Fruit fly (Drosophila melanogaster) whole organism, prepupa: Measurements from ENCODE around the gene dally.

Experiments
- CG10631 ChIP-seq: fragments of 200-800 bp; sonication (Bioruptor generic); optimal IDR thresholded peaks from 2 replicates; lab custom pipeline; 2016; ENCODE audit warnings: missing biosample characterization, missing genetic modification characterization
- CG10669 ChIP-seq: fragments of 200-800 bp; sonication (Bioruptor generic); optimal IDR thresholded peaks from 3 replicates; lab custom pipeline; 2018; ENCODE audit warnings: missing biosample characterization, mild to moderate bottlenecking, missing genetic modification characterization, moderate library complexity
- CG11294 ChIP-seq: fragments of 200-800 bp; sonication (Bioruptor generic); IDR thresholded peaks from 2 replicates; pipeline ENCODE4 v1.3.6; 2022; ENCODE audit warnings: missing biosample characterization, missing genetic modification characterization
- CG11902 ChIP-seq: fragments of 200-800 bp; sonication (Bioruptor generic); optimal IDR thresholded peaks from 3 replicates; lab custom pipeline; 2016; ENCODE audit warnings: missing biosample characterization, missing genetic modification characterization
- CG1621 ChIP-seq: fragments of 200-800 bp; sonication (Bioruptor generic); optimal IDR thresholded peaks from 3 replicates; lab custom pipeline; 2018; ENCODE audit warnings: missing biosample characterization, mild to moderate bottlenecking, missing genetic modification characterization
- CG16779 ChIP-seq: fragments of 200-800 bp; sonication (Bioruptor generic); optimal IDR thresholded peaks from 3 replicates; lab custom pipeline; 2017; ENCODE audit warnings: missing biosample characterization, mild to moderate bottlenecking, missing genetic modification characterization
- CG3032 ChIP-seq: fragments of 200-800 bp; optimal IDR thresholded peaks from 2 replicates; lab custom pipeline; 2019; ENCODE audit warnings: missing biosample characterization, mild to moderate bottlenecking, missing genetic modification characterization, moderate library complexity
- CG32006 ChIP-seq: fragments of 200-800 bp; sonication (Bioruptor generic); optimal IDR thresholded peaks from 3 replicates; lab custom pipeline; 2017; ENCODE audit warnings: missing biosample characterization, mild to moderate bottlenecking, missing genetic modification characterization
- CG34406 ChIP-seq: fragments of 200-800 bp; sonication (Bioruptor generic); optimal IDR thresholded peaks from 3 replicates; lab custom pipeline; 2016; ENCODE audit warnings: missing biosample characterization, missing genetic modification characterization
- CG3919 ChIP-seq: fragments of 200-800 bp; sonication (Bioruptor generic); optimal IDR thresholded peaks from 3 replicates; lab custom pipeline; 2016; ENCODE audit warnings: missing biosample characterization, missing genetic modification characterization
- CG4318 ChIP-seq: fragments of 200-800 bp; sonication (Bioruptor generic); optimal IDR thresholded peaks from 3 replicates; lab custom pipeline; 2017; ENCODE audit warnings: missing biosample characterization, mild to moderate bottlenecking, missing genetic modification characterization
- CG6163 ChIP-seq: fragments of 200-800 bp; sonication (Bioruptor generic); IDR thresholded peaks from 3 replicates; pipeline ENCODE4 v1.3.6; 2022; ENCODE audit warnings: missing biosample characterization, missing genetic modification characterization
- CG6276 ChIP-seq: fragments of 200-800 bp; sonication (Bioruptor generic); optimal IDR thresholded peaks from 2 replicates; lab custom pipeline; 2017; ENCODE audit warnings: missing biosample characterization, mild to moderate bottlenecking, missing genetic modification characterization
- CG6792 ChIP-seq: fragments of 200-800 bp; sonication (Bioruptor generic); optimal IDR thresholded peaks from 3 replicates; lab custom pipeline; 2016; ENCODE audit warnings: missing biosample characterization, missing genetic modification characterization
- CG6808 ChIP-seq: fragments of 200-800 bp; sonication (Bioruptor generic); optimal IDR thresholded peaks from 3 replicates; lab custom pipeline; 2017; ENCODE audit warnings: missing biosample characterization, missing genetic modification characterization, mild to moderate bottlenecking, moderate library complexity, missing genetic modification reagents
- CG6854 ChIP-seq: fragments of 200-800 bp; sonication (Bioruptor generic); optimal IDR thresholded peaks from 2 replicates; lab custom pipeline; 2017; ENCODE audit warnings: missing biosample characterization, mild to moderate bottlenecking, missing genetic modification characterization
- CG7368 ChIP-seq: fragments of 200-800 bp; sonication (Bioruptor generic); optimal IDR thresholded peaks from 3 replicates; lab custom pipeline; 2016; ENCODE audit warnings: missing biosample characterization, missing genetic modification characterization
- CG8119 ChIP-seq: fragments of 200-800 bp; sonication (Bioruptor generic); IDR thresholded peaks from 3 replicates; pipeline ENCODE4 v1.3.6; 2022; ENCODE audit warnings: missing biosample characterization, missing genetic modification characterization
- CG8319 ChIP-seq: fragments of 200-800 bp; sonication (Bioruptor generic); optimal IDR thresholded peaks from 3 replicates; lab custom pipeline; 2016; ENCODE audit warnings: missing biosample characterization, missing genetic modification characterization
- CG9139 ChIP-seq: fragments of 200-800 bp; sonication (Bioruptor generic); optimal IDR thresholded peaks from 3 replicates; lab custom pipeline; 2017; ENCODE audit warnings: missing biosample characterization, mild to moderate bottlenecking, missing genetic modification characterization
- Eip78C ChIP-seq: fragments of 200-800 bp; sonication (Bioruptor generic); peaks from one replicate; lab custom pipeline; 2016; ENCODE audit warnings: missing biosample characterization, missing genetic modification characterization
- Eip93F ChIP-seq: fragments of 200-800 bp; sonication (Bioruptor generic); optimal IDR thresholded peaks from 2 replicates; lab custom pipeline; 2016; ENCODE audit warnings: missing biosample characterization, mild to moderate bottlenecking, missing genetic modification characterization
- Ets21C ChIP-seq: fragments of 200-800 bp; sonication (Bioruptor generic); optimal IDR thresholded peaks from 3 replicates; lab custom pipeline; 2016; ENCODE audit warnings: missing biosample characterization, missing genetic modification characterization
- Ets96B ChIP-seq: fragments of 200-800 bp; optimal IDR thresholded peaks from 2 replicates; lab custom pipeline; 2019; ENCODE audit warnings: missing biosample characterization, mild to moderate bottlenecking, missing genetic modification characterization, moderate library complexity
- Gug ChIP-seq: fragments of 200-800 bp; sonication (Bioruptor generic); IDR thresholded peaks from 2 replicates; pipeline ENCODE4 v1.3.6; 2022; ENCODE audit warnings: missing biosample characterization, missing genetic modification characterization
- Hr38 ChIP-seq: sonication (Bioruptor generic); optimal IDR thresholded peaks from 2 replicates; lab custom pipeline; 2016; ENCODE audit warnings: missing biosample characterization, missing genetic modification characterization
- Lpt ChIP-seq: fragments of 200-800 bp; sonication (Bioruptor generic); optimal IDR thresholded peaks from 3 replicates; lab custom pipeline; 2016; ENCODE audit warnings: missing biosample characterization, missing genetic modification characterization
- Met ChIP-seq: fragments of 200-800 bp; sonication (Bioruptor generic); optimal IDR thresholded peaks from 3 replicates; lab custom pipeline; 2016; ENCODE audit warnings: missing biosample characterization, missing genetic modification characterization
- OdsH ChIP-seq: fragments of 200-800 bp; sonication (Bioruptor generic); optimal IDR thresholded peaks from 3 replicates; lab custom pipeline; 2016; ENCODE audit warnings: missing biosample characterization, missing genetic modification characterization
- Smox ChIP-seq: fragments of 200-800 bp; sonication (Bioruptor generic); optimal IDR thresholded peaks from 3 replicates; lab custom pipeline; 2016; ENCODE audit warnings: missing biosample characterization, missing genetic modification characterization
- Sox14 ChIP-seq: fragments of 200-800 bp; sonication (Bioruptor generic); optimal IDR thresholded peaks from 3 replicates; lab custom pipeline; 2016; ENCODE audit warnings: missing biosample characterization, missing genetic modification characterization
- Sox15 ChIP-seq: fragments of 200-800 bp; sonication (Bioruptor generic); optimal IDR thresholded peaks from 3 replicates; lab custom pipeline; 2016; ENCODE audit warnings: missing biosample characterization, missing genetic modification characterization
- achi ChIP-seq: fragments of 200-800 bp; sonication (Bioruptor generic); optimal IDR thresholded peaks from 3 replicates; lab custom pipeline; 2016; ENCODE audit warnings: missing biosample characterization, missing genetic modification characterization
- acj6 ChIP-seq: fragments of 200-800 bp; sonication (Bioruptor generic); optimal IDR thresholded peaks from 3 replicates; lab custom pipeline; 2016; ENCODE audit warnings: missing biosample characterization, missing genetic modification characterization
- dac ChIP-seq: fragments of 200-800 bp; sonication (Bioruptor generic); optimal IDR thresholded peaks from 2 replicates; lab custom pipeline; 2017; ENCODE audit warnings: missing biosample characterization, mild to moderate bottlenecking, missing genetic modification characterization
- eg ChIP-seq: fragments of 200-800 bp; sonication (Bioruptor generic); IDR thresholded peaks from 3 replicates; pipeline ENCODE4 v1.3.6; 2022; ENCODE audit warnings: missing biosample characterization, missing genetic modification characterization
- esn ChIP-seq: fragments of 200-800 bp; sonication (Bioruptor generic); optimal IDR thresholded peaks from 2 replicates; lab custom pipeline; 2016; ENCODE audit warnings: missing biosample characterization, mild to moderate bottlenecking, missing genetic modification characterization, moderate library complexity
- fd59A ChIP-seq: fragments of 200-800 bp; sonication (Bioruptor generic); optimal IDR thresholded peaks from 2 replicates; lab custom pipeline; 2017; ENCODE audit warnings: missing biosample characterization, mild to moderate bottlenecking, missing genetic modification characterization, missing genetic modification reagents
- fd85E ChIP-seq: fragments of 200-800 bp; sonication (Bioruptor generic); optimal IDR thresholded peaks from 3 replicates; lab custom pipeline; 2016; ENCODE audit warnings: missing biosample characterization, missing genetic modification characterization
- fkh ChIP-seq: fragments of 200-800 bp; sonication (Bioruptor generic); optimal IDR thresholded peaks from 3 replicates; lab custom pipeline; 2017; ENCODE audit warnings: missing biosample characterization, mild to moderate bottlenecking, missing genetic modification characterization, moderate library complexity
- net ChIP-seq: fragments of 200-800 bp; sonication (Bioruptor generic); optimal IDR thresholded peaks from 3 replicates; lab custom pipeline; 2016; ENCODE audit warnings: missing biosample characterization, missing genetic modification characterization
- pdm3 ChIP-seq: fragments of 200-800 bp; sonication (Bioruptor generic); optimal IDR thresholded peaks from 3 replicates; lab custom pipeline; 2016; ENCODE audit warnings: missing biosample characterization, missing genetic modification characterization
- salr ChIP-seq, 2 experiments: fragments of 200-800 bp; sonication (Bioruptor generic); optimal IDR thresholded peaks; 3 replicates each; lab custom pipeline; 2016 to 2018; ENCODE audit warnings: missing biosample characterization in 2 of 2, missing genetic modification characterization in 2 of 2, mild to moderate bottlenecking in 1 of 2
- ss ChIP-seq, 2 experiments: fragments of 200-800 bp; sonication (Bioruptor generic); optimal IDR thresholded peaks; 2 replicates in 1 of 2; 3 replicates in 1 of 2; lab custom pipeline; 2017 to 2018; ENCODE audit warnings: mild to moderate bottlenecking in 2 of 2, missing biosample characterization in 2 of 2, missing genetic modification characterization in 2 of 2, moderate library complexity in 1 of 2
- svp ChIP-seq: fragments of 200-800 bp; sonication (Bioruptor generic); peaks from one replicate; lab custom pipeline; 2016; ENCODE audit warnings: missing biosample characterization, missing genetic modification characterization
- topi ChIP-seq: fragments of 200-800 bp; sonication (Bioruptor generic); optimal IDR thresholded peaks from 3 replicates; lab custom pipeline; 2016; ENCODE audit warnings: missing biosample characterization, missing genetic modification characterization

Gene dally

dm6 chr3L:8808244-8808643, 19.1 kb upstream of the dally start, which contains the start of gene CG13308:
Gene CG13308 (plus strand): TSS chr3L:8808544.
- no peak for TF ChIP-seq fd85E (GFP tag; lab: Kevin White, UChicago)
- TF ChIP-seq CG11294 = no peak
- TF ChIP-seq ss (GFP tag; optimal IDR thresholded peaks at IDR 0.05; lab: Kevin White, UChicago) = no peak
- no peak for TF ChIP-seq OdsH (GFP tag; lab: Kevin White, UChicago)
- no peak for TF ChIP-seq fkh
- no peak for TF ChIP-seq CG6163
- no peak for TF ChIP-seq CG3919 (GFP tag; lab: Kevin White, UChicago)
- TF ChIP-seq CG34406 = no peak
- no peak for TF ChIP-seq CG6276 (GFP tag; lab: Kevin White, UChicago)
- TF ChIP-seq Sox14 (GFP tag; lab: Kevin White, UChicago) = no peak
- TF ChIP-seq CG4318 (GFP tag; lab: Kevin White, UChicago) = no peak
- TF ChIP-seq Ets21C (GFP tag; lab: Kevin White, UChicago) = no peak
- no peak for TF ChIP-seq CG8319
- TF ChIP-seq Eip93F (GFP tag; lab: Kevin White, UChicago) = no peak
- TF ChIP-seq CG8119 (GFP tag; lab: Robert Waterston, UW) = no peak
- TF ChIP-seq CG7368 = no peak
- TF ChIP-seq acj6 (GFP tag; lab: Kevin White, UChicago) = no peak
- TF ChIP-seq CG9139 (GFP tag; lab: Kevin White, UChicago) = no peak
- no peak for TF ChIP-seq Eip78C (GFP tag; lab: Kevin White, UChicago)

- TF ChIP-seq salr (GFP tag; optimal IDR thresholded peaks at IDR 0.05; lab: Kevin White, UChicago) (no peak), CG8319 (no peak), fkh (no peak), CG32006 (GFP tag; lab: Kevin White, UChicago) (no peak), CG10669 (GFP tag; lab: Kevin White, UChicago) (no peak)
These were observed 17.2 kb upstream of the dally start, which contains the start of gene CG13309 for dm6 chr3L:8810095-8810494. Gene CG13309 (plus strand): TSS chr3L:8810395.

DNA sequence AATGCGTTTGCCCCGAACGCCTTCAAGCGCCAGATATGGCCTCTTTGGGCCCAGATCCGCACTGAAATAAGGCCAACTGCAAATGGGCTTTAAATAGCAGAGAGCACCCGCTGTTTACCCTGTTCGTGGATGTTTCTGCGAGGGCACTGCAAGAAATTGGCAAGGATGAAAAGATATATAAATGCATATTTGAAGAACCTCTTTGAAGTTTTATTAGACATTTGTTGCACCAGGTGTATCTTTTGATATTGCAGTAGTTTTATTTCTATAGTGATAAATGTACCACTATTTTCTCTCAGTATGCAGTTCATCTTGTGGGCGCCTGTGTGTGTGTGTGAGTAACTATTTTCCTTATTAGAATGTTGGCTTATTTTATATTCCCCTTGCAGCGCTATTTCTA, 13.8 kb upstream of the dally start:
- peak; percentile 68 for TF ChIP-seq CG32006 (GFP tag; lab: Kevin White, UChicago)
- TF ChIP-seq CG6808 (GFP tag; lab: Kevin White, UChicago) = peak; percentile 41
- peak; percentile 41 for TF ChIP-seq CG8319
- TF ChIP-seq CG11294 = peak; percentile 78
- peak; percentile 13 for TF ChIP-seq CG9139 (GFP tag; lab: Kevin White, UChicago)
- no peak for TF ChIP-seq fd85E (GFP tag; lab: Kevin White, UChicago)
- TF ChIP-seq Ets96B (tag; lab: Kevin White, UChicago) = peak; percentile 47
- TF ChIP-seq fd59A (GFP tag; lab: Kevin White, UChicago) = peak; percentile 56
- TF ChIP-seq achi (GFP tag; lab: Kevin White, UChicago) = peak; percentile 50
- peak; percentile 20 for TF ChIP-seq pdm3 (GFP tag; lab: Kevin White, UChicago)
- peak; percentile 86 for TF ChIP-seq eg
- no peak for TF ChIP-seq Smox (GFP tag; lab: Kevin White, UChicago)
- TF ChIP-seq CG10669 (GFP tag; lab: Kevin White, UChicago) = peak; percentile 57
- no peak for TF ChIP-seq esn (GFP tag; lab: Kevin White, UChicago)
- peak; percentile 9 for TF ChIP-seq CG4318 (GFP tag; lab: Kevin White, UChicago)
- TF ChIP-seq CG8119 (GFP tag; lab: Robert Waterston, UW) = peak; percentile 84
- no peak for TF ChIP-seq dac (GFP tag; lab: Kevin White, UChicago)
- no peak for TF ChIP-seq Eip93F (GFP tag; lab: Kevin White, UChicago)
- no peak for TF ChIP-seq Ets21C (GFP tag; lab: Kevin White, UChicago)
- peak; percentile 39 for TF ChIP-seq acj6 (GFP tag; lab: Kevin White, UChicago)
- TF ChIP-seq Gug (GFP tag; lab: Robert Waterston, UW) = peak; percentile 60
- no peak for TF ChIP-seq Sox15 (GFP tag; lab: Kevin White, UChicago)
- no peak for TF ChIP-seq CG6854 (GFP tag; lab: Kevin White, UChicago)
- peak; percentile 85 for TF ChIP-seq CG6163
- TF ChIP-seq topi (GFP tag; lab: Kevin White, UChicago) = peak; percentile 4
- TF ChIP-seq CG6792 (GFP tag; lab: Kevin White, UChicago) = peak; percentile 5
- peak; percentile 35 for TF ChIP-seq Lpt (GFP tag; lab: Kevin White, UChicago)
- no peak for TF ChIP-seq svp (GFP tag; lab: Kevin White, UChicago)
- no peak for TF ChIP-seq Hr38 (GFP tag; lab: Kevin White, UChicago)
- peak; percentile 90 for TF ChIP-seq Eip78C (GFP tag; lab: Kevin White, UChicago)
- TF ChIP-seq CG10631 = peak; percentile 32
- TF ChIP-seq CG16779 (tag; lab: Kevin White, UChicago) = no peak
- no peak for TF ChIP-seq CG11902 (GFP tag; lab: Kevin White, UChicago)
- TF ChIP-seq fkh = no peak
- TF ChIP-seq net (GFP tag; lab: Kevin White, UChicago) = peak; percentile 17
- no peak for TF ChIP-seq CG1621
- no peak for TF ChIP-seq CG3032 (tag; lab: Kevin White, UChicago)
- peak; percentile 63 for TF ChIP-seq CG3919 (GFP tag; lab: Kevin White, UChicago)
- no peak for TF ChIP-seq Met (GFP tag; lab: Kevin White, UChicago)
